Worm (Caenorhabditis elegans): Measurements from ENCODE around the gene PDB1.1.

- no peak for TF ChIP-seq flt-1 (GFP tag; IDR thresholded peaks at IDR 0.05)
- TF ChIP-seq aly-1 (tag; optimal IDR thresholded peaks at IDR 0.05), result no peak
- TF ChIP-seq ama-1 (optimal IDR thresholded peaks at IDR 0.05), result no peak
- TF ChIP-seq B0310.2 (tag; optimal IDR thresholded peaks at IDR 0.05), result no peak
- no peak for TF ChIP-seq F13C5.2 (tag; optimal IDR thresholded peaks at IDR 0.05)
- no peak for TF ChIP-seq tra-4 (tag; optimal IDR thresholded peaks at IDR 0.05)
- no peak for TF ChIP-seq hmg-4 (GFP tag; optimal IDR thresholded peaks at IDR 0.05)
- TF ChIP-seq sea-1 (GFP tag; conservative IDR thresholded peaks at IDR 0.05), result no peak
- TF ChIP-seq hmbx-1 (tag; optimal IDR thresholded peaks at IDR 0.05), result no peak
- no peak for TF ChIP-seq tbx-37 (GFP tag; conservative IDR thresholded peaks at IDR 0.05)
Observed at ce11 chrX:7593931-7594544, 35.2 kb upstream of the PDB1.1 start.

Data from whole organism, early embryonic.